Fruit fly (Drosophila melanogaster) Kc167 (cell line): ENCODE measurements around the gene Agpat4.

Experiments
- Myc ChIP-seq: fragments of >200 bp; optimal IDR thresholded peaks from 2 replicates; lab custom pipeline; 2017; ENCODE audit warnings: missing external identifiers
- Sin3A ChIP-seq: fragments of >200 bp; optimal IDR thresholded peaks from 2 replicates; lab custom pipeline; 2018; ENCODE audit warnings: missing external identifiers
- psq ChIP-seq: fragments of >200 bp; optimal IDR thresholded peaks from 2 replicates; lab custom pipeline; 2017; ENCODE audit warnings: missing external identifiers
- ttk ChIP-seq: sonication (Bioruptor generic); optimal IDR thresholded peaks from 2 replicates; lab custom pipeline; 2017; ENCODE audit warnings: missing external identifiers

DNA sequence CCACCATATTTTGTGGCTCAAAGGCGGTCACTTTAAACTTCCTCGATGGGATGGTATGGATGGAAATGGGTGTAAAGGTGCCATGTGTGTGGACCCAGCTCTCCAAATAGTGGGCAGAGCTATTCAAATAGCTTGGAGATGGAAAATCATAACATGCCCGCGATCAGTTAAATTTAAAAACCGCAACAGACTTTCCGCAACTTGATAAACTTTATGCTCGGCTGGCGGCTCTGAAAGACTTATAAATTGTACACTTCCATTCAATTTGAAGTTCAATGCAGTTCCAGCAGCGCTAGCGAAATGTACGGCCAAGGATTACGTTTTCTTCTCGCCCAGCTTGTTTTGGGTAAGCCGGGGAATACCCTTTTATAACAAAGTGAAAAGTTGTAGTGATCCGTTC, 35.3 kb downstream of the Agpat4 start, which contains the start of gene CG33257:
- TF ChIP-seq ttk (lab: Kevin White, UChicago) (no peak), psq (lab: Kevin White, UChicago) (no peak), Myc (no peak), Sin3A (no peak)
